In the genomic region with DNA sequence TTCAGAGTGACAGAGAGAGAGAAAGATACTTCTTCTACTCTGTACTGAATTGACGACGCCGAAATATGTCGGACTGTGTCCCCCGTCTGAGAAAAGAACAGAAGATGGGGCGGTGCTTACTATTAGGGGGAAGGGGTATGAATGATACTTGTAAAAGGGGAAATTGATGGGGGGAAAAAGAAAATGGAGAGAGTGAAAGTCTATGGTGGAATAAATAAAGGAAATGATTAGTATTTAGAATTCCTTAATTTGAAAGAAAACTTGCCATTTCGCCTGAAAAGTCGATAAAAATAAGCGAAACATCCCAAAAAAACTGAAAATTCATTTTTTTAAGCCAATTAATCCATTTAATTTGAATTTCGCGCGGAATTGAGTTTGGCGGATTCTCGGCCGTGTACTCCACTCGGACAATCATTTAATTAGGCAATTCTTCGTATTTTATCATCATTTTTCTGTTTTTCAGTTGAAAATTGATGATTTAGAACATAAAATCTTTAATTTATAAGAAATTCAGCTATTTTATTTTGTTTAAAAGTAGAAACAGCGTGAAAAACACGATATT, we compare ENCODE assay signal across 1 worm cellular context.
TF ChIP-seq lines count a peak whose summit lies in the region.

A gene (minus strand): TSS at position 51 of the 562 bp plus-strand sequence.

TF ChIP-seq in whole organism, L1 larva, 84 proteins besides CTCF, POLR2A, EP300 and RAD21 (continued from another document):
- TF ChIP-seq hlh-4 (tag; optimal IDR thresholded peaks at IDR 0.05; lab: Kevin White, UChicago) = no peak
- no peak for TF ChIP-seq mef-2 (tag; optimal IDR thresholded peaks at IDR 0.05; lab: Kevin White, UChicago)
- TF ChIP-seq zag-1 (tag; optimal IDR thresholded peaks at IDR 0.05; lab: Kevin White, UChicago) = no peak
- TF ChIP-seq Y116A8C.19 (tag; optimal IDR thresholded peaks at IDR 0.05; lab: Kevin White, UChicago; ENCODE audit: borderline replicate concordance) = no peak
- TF ChIP-seq lin-35 (GFP tag; optimal IDR thresholded peaks at IDR 0.05; lab: Kevin White, UChicago) = peak; percentile 88 to 94
- TF ChIP-seq egl-13 (tag; optimal IDR thresholded peaks at IDR 0.05; lab: Kevin White, UChicago) = peak; percentile 54
- TF ChIP-seq egl-27 (tag; optimal IDR thresholded peaks at IDR 0.05; lab: Kevin White, UChicago) = no peak
- TF ChIP-seq nhr-237 (tag; optimal IDR thresholded peaks at IDR 0.05; lab: Kevin White, UChicago) = no peak
- TF ChIP-seq unc-62 (GFP tag; optimal IDR thresholded peaks at IDR 0.05; lab: Kevin White, UChicago) = no peak
- TF ChIP-seq nhr-77 (tag; optimal IDR thresholded peaks at IDR 0.05; lab: Kevin White, UChicago) = no peak
- no peak for TF ChIP-seq tlp-1 (tag; optimal IDR thresholded peaks at IDR 0.05; lab: Kevin White, UChicago)
- peak; percentile 75 for TF ChIP-seq nhr-71 (tag; optimal IDR thresholded peaks at IDR 0.05; lab: Kevin White, UChicago)
- TF ChIP-seq blmp-1 (tag; optimal IDR thresholded peaks at IDR 0.05; lab: Kevin White, UChicago) = peak; percentile 22
- no peak for TF ChIP-seq ets-5 (GFP tag; IDR thresholded peaks at IDR 0.05; lab: Robert Waterston, UW)
- no peak for TF ChIP-seq mdl-1 (tag; optimal IDR thresholded peaks at IDR 0.05; lab: Kevin White, UChicago)
- TF ChIP-seq lin-15B (tag; optimal IDR thresholded peaks at IDR 0.05; lab: Kevin White, UChicago) = no peak
- peak; percentile 34; the same call in 1 of the 2 replicates for TF ChIP-seq grh-1 (GFP tag; IDR thresholded peaks at IDR 0.05; lab: Robert Waterston, UW)
- TF ChIP-seq irx-1 (tag; optimal IDR thresholded peaks at IDR 0.05; lab: Kevin White, UChicago) = peak; percentile 68
- peak; percentile 23; the same call in 1 of the 2 replicates for TF ChIP-seq unc-98 (GFP tag; IDR thresholded peaks at IDR 0.05; lab: Robert Waterston, UW)
- TF ChIP-seq sptf-1 (tag; optimal IDR thresholded peaks at IDR 0.05; lab: Kevin White, UChicago) = no peak
- TF ChIP-seq ces-1 (GFP tag; optimal IDR thresholded peaks at IDR 0.05; lab: Kevin White, UChicago) = no peak
- peak; percentile 74 for TF ChIP-seq fkh-4 (tag; optimal IDR thresholded peaks at IDR 0.05; lab: Kevin White, UChicago; ENCODE audit: borderline replicate concordance)
- TF ChIP-seq pag-3 (tag; optimal IDR thresholded peaks at IDR 0.05; lab: Kevin White, UChicago; ENCODE audit: borderline replicate concordance, insufficient read depth) = no peak
- TF ChIP-seq C04F5.9 (tag; optimal IDR thresholded peaks at IDR 0.05; lab: Kevin White, UChicago) = peak; percentile 18
- no peak for TF ChIP-seq F16B12.6 (tag; optimal IDR thresholded peaks at IDR 0.05; lab: Kevin White, UChicago)
- peak; percentile 58 for TF ChIP-seq nhr-20 (tag; optimal IDR thresholded peaks at IDR 0.05; lab: Kevin White, UChicago)
- TF ChIP-seq ceh-63 (GFP tag; optimal IDR thresholded peaks at IDR 0.05; lab: Kevin White, UChicago) = no peak
- TF ChIP-seq lin-14 (GFP tag; optimal IDR thresholded peaks at IDR 0.05; lab: Kevin White, UChicago) = no peak
- TF ChIP-seq snpc-4 (tag; optimal IDR thresholded peaks at IDR 0.05; lab: Kevin White, UChicago) = peak; percentile 17
- no peak for TF ChIP-seq aha-1 (tag; optimal IDR thresholded peaks at IDR 0.05; lab: Kevin White, UChicago)
- TF ChIP-seq nhr-11 (tag; optimal IDR thresholded peaks at IDR 0.05; lab: Kevin White, UChicago) = no peak
- no peak for TF ChIP-seq nhr-12 (tag; optimal IDR thresholded peaks at IDR 0.05; lab: Kevin White, UChicago)
- peak; percentile 68 for TF ChIP-seq nhr-19 (GFP tag; conservative IDR thresholded peaks at IDR 0.05; lab: Robert Waterston, UW)
- TF ChIP-seq sox-4 (tag; optimal IDR thresholded peaks at IDR 0.05; lab: Kevin White, UChicago) = peak; percentile 42
- TF ChIP-seq ceh-82 (tag; optimal IDR thresholded peaks at IDR 0.05; lab: Kevin White, UChicago) = peak in 1 of 3 experiments; percentile 29
- TF ChIP-seq ceh-8 (GFP tag; optimal IDR thresholded peaks at IDR 0.05; lab: Kevin White, UChicago) = peak; percentile 33
- TF ChIP-seq alr-1 (tag; optimal IDR thresholded peaks at IDR 0.05; lab: Kevin White, UChicago; ENCODE audit: borderline replicate concordance) = no peak
- no peak for TF ChIP-seq aly-2 (tag; optimal IDR thresholded peaks at IDR 0.05; lab: Kevin White, UChicago)
- no peak for TF ChIP-seq sup-37 (GFP tag; optimal IDR thresholded peaks at IDR 0.05; lab: Kevin White, UChicago)
- TF ChIP-seq vab-15 (tag; optimal IDR thresholded peaks at IDR 0.05; lab: Kevin White, UChicago) = no peak
- no peak for TF ChIP-seq lin-39 (tag; optimal IDR thresholded peaks at IDR 0.05; lab: Kevin White, UChicago)
- peak; percentile 15 for TF ChIP-seq mep-1 (tag; optimal IDR thresholded peaks at IDR 0.05; lab: Kevin White, UChicago)
TF ChIP-seq in whole organism, L1 larva: peak in this region for 38.
